Fruit fly (Drosophila melanogaster) ovary, adult (tissue): ENCODE data around the gene TFAM.

ENCODE experiments used
- CG17801 ChIP-seq: fragments of 200-800 bp; optimal IDR thresholded peaks from 2 replicates; lab custom pipeline; 2019; ENCODE audit warnings: missing biosample characterization, mild to moderate bottlenecking, missing genetic modification characterization, moderate library complexity; ENCODE audit not compliant: partially characterized antibody

Gene TFAM

dm6 chr3R:20596337-20596962 lies 19.6 kb upstream of the TFAM start:
- TF ChIP-seq CG17801 (GFP tag; lab: Kevin White, UChicago): no peak

DNA sequence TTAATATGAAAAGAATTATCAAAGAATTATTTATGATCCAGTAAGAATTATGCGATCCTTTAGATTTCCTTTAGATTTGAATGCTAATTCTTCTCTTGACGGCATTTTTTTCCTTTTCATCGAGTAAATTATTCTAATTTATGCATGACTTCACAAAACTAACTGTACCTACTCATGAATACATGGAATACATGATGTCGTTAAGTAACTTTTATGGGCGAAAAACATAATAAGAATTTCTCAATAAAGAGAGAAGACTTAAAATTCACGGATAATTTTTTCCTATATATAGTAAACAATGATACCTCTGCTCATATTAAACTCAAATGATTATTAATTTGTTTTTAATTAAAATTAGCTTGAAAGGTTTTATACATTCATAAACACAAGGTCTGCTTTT lies 19.1 kb upstream of the TFAM start:
- no peak for TF ChIP-seq CG17801 (GFP tag; lab: Kevin White, UChicago)

dm6 chr3R:20595145-20595812 lies 18.5 kb upstream of the TFAM start:
- TF ChIP-seq CG17801 (GFP tag; lab: Kevin White, UChicago): no peak

- peak; percentile 89 for TF ChIP-seq CG17801 (GFP tag; lab: Kevin White, UChicago)
These were observed 17.7 kb upstream of the TFAM start for dm6 chr3R:20594194-20595144.

dm6 chr3R:20593463-20593838 lies 16.6 kb upstream of the TFAM start:
- no peak for TF ChIP-seq CG17801 (GFP tag; lab: Kevin White, UChicago)

dm6 chr3R:20592517-20593462 lies 16.0 kb upstream of the TFAM start, which contains the start of the genes Pus1 and bon:
Gene Pus1, minus strand, starts transcription at chr3R:20592671.
Gene bon, plus strand, starts transcription at chr3R:20593139.
- peak; percentile 35 for TF ChIP-seq CG17801 (GFP tag; lab: Kevin White, UChicago)

- peak; percentile 67 for TF ChIP-seq CG17801 (GFP tag; lab: Kevin White, UChicago)
These were observed 11.6 kb upstream of the TFAM start, which contains the start of gene Srp72 for dm6 chr3R:20588480-20588785. Gene Srp72, plus strand, starts transcription at chr3R:20588711.

dm6 chr3R:20587630-20588479 lies 11.0 kb upstream of the TFAM start, which contains the start of gene Septin2:
Gene Septin2, minus strand, starts transcription at chr3R:20588356.
- TF ChIP-seq CG17801 (GFP tag; lab: Kevin White, UChicago): peak; percentile 65

dm6 chr3R:20586409-20586808 lies 9.6 kb upstream of the TFAM start:
- no peak for TF ChIP-seq CG17801 (GFP tag; lab: Kevin White, UChicago)

- TF ChIP-seq CG17801 (GFP tag; lab: Kevin White, UChicago): peak; percentile 40
These were observed 8.8 kb upstream of the TFAM start, which contains the start of gene CG16953 for dm6 chr3R:20585566-20585965. Gene CG16953, minus strand, starts transcription at chr3R:20585833.

DNA sequence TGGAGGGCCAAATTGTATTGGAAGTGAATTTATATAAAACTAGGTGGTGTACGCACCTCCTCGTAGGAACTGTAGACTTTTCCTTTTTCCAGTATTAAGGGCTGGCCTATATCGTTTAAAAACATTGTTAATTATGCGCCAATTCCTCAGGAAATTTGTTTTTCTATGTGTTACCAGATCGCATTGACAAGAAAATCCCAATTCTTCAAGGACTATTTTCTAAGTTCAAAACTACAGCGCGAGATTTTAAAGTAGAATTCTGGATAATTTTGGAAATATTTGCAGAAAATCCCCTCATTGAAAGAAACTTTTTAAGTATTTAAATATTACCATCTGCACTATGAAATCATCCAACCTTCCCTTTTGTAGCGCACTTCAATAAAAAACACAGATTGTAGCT lies 4.6 kb upstream of the TFAM start, which contains the start of gene CG34008:
Gene CG34008 (minus strand): TSS at position 147 of the 400 bp plus-strand sequence.
- no peak for TF ChIP-seq CG17801 (GFP tag; lab: Kevin White, UChicago)

- peak; percentile 88 for TF ChIP-seq CG17801 (GFP tag; lab: Kevin White, UChicago)
These were observed 3.0 kb upstream of the TFAM start, which contains the start of the genes EloB and Srp14 for dm6 chr3R:20579816-20580215. Gene EloB, minus strand, starts transcription at chr3R:20579850. Gene Srp14, plus strand, starts transcription at chr3R:20580115.

- peak; percentile 70 for TF ChIP-seq CG17801 (GFP tag; lab: Kevin White, UChicago)
These were observed 2.3 kb downstream of the TFAM start for dm6 chr3R:20574535-20574980.
